Worm (Caenorhabditis elegans) whole organism, midembryonic: Measurements from ENCODE around the gene mca-3.

Experiments
- T22C8.4 ChIP-seq: fragments of 200-800 bp; sonication (Bioruptor generic); IDR thresholded peaks from 2 replicates; pipeline ENCODE4 v1.3.6; 2022; ENCODE audit warnings: missing genetic modification characterization, missing compliant biosample characterization
- cog-1 ChIP-seq: sonication (generic microtip); optimal IDR thresholded peaks from 2 replicates; lab custom pipeline; 2016; ENCODE audit warnings: missing genetic modification characterization, missing compliant biosample characterization
- flt-1 ChIP-seq: fragments of 200-800 bp; sonication (Bioruptor generic); IDR thresholded peaks from 2 replicates; pipeline ENCODE4 v1.3.6; 2022; ENCODE audit warnings: missing genetic modification characterization, missing compliant biosample characterization
- klf-2 ChIP-seq: fragments of 200-800 bp; sonication (Bioruptor generic); conservative IDR thresholded peaks from 2 replicates; pipeline ENCODE4 v1.3.6; 2022; ENCODE audit warnings: missing genetic modification reagents, missing genetic modification characterization, missing compliant biosample characterization
- med-1 ChIP-seq: sonication (generic microtip); optimal IDR thresholded peaks from 2 replicates; lab custom pipeline; 2017; ENCODE audit warnings: missing genetic modification characterization, mild to moderate bottlenecking, missing compliant biosample characterization, antibody characterized with exemption, missing genetic modification reagents; ENCODE audit not compliant: insufficient read depth
- ref-1 ChIP-seq: fragments of 200-800 bp; sonication (Bioruptor generic); conservative IDR thresholded peaks from 2 replicates; pipeline ENCODE4 v1.3.6; 2022; ENCODE audit warnings: missing genetic modification reagents, missing genetic modification characterization, missing compliant biosample characterization
- tab-1 ChIP-seq: fragments of 200-800 bp; sonication (Bioruptor generic); IDR thresholded peaks from 2 replicates; pipeline ENCODE4 v1.3.6; 2022; ENCODE audit warnings: missing genetic modification characterization, missing compliant biosample characterization
- ztf-23 ChIP-seq: fragments of 200-800 bp; sonication (Bioruptor generic); IDR thresholded peaks from 2 replicates; pipeline ENCODE4 v1.3.6; 2022; ENCODE audit warnings: missing genetic modification reagents, missing genetic modification characterization, missing compliant biosample characterization
- ztf-29 ChIP-seq: fragments of 200-800 bp; sonication (Bioruptor generic); IDR thresholded peaks from 2 replicates; pipeline ENCODE4 v1.3.6; 2022; ENCODE audit warnings: missing genetic modification reagents, missing genetic modification characterization, missing compliant biosample characterization

mca-3 gene

DNA sequence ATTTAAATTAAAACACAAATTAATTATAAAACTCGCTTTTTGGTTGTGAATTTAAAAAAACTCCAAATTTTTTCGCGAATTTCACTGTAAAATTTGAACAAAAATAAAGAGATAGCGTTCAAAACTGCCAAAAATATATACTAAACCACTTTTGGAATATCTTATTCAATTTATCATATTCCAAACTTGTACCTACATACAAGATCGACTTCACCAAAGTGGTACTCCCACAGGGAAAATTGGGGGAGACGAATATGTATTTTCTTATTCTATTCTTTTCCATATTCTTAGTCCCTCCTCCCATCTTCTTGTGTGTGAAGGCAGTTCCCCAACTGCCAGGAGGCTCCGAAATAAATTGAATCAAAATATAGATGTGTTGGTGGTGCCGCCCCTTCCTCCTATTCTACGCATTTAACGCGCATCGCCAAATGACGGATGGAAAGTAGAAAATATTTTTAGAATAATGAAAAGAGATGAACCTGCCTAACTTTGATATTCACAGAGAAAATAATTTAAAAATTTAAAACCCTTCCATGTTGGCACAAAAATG, 36.9 kb downstream of the mca-3 start:
- no peak for TF ChIP-seq T22C8.4 (GFP tag; lab: Robert Waterston, UW)
- TF ChIP-seq tab-1 (GFP tag; lab: Robert Waterston, UW) = no peak
- TF ChIP-seq ztf-29 = no peak
- no peak for TF ChIP-seq cog-1 (tag; lab: Kevin White, UChicago)
- no peak for TF ChIP-seq klf-2 (GFP tag; lab: Robert Waterston, UW)
- no peak for TF ChIP-seq flt-1 (GFP tag; lab: Robert Waterston, UW)
- TF ChIP-seq med-1 (GFP tag; lab: Kevin White, UChicago) = no peak

DNA sequence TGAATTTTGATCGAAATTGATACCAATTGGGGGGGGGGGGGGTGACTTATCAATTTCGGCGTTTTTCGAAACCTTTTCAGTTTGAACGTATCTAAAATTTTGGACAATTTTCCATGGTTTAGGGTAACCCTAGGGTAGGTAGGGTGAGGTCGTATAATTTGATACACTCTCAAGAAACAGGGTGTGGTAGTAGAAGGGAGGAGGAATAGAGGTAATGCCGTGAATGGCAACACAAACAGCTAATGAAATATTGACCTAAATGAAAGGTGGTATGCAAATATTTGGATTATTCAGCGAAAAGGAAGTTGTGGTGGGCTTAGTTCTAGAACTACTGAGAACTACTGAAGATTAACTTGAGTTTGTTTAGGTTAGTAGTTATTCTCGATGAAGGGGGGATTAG, 40.0 kb downstream of the mca-3 start:
- TF ChIP-seq T22C8.4 (GFP tag; lab: Robert Waterston, UW) (no peak), tab-1 (GFP tag; lab: Robert Waterston, UW) (no peak), ref-1 (GFP tag; lab: Robert Waterston, UW) (no peak), klf-2 (GFP tag; lab: Robert Waterston, UW) (no peak), cog-1 (tag; lab: Kevin White, UChicago) (no peak)

ce11 chrIV:3091112-3091511, 41.8 kb downstream of the mca-3 start:
- no peak for TF ChIP-seq tab-1 (GFP tag; lab: Robert Waterston, UW)

DNA sequence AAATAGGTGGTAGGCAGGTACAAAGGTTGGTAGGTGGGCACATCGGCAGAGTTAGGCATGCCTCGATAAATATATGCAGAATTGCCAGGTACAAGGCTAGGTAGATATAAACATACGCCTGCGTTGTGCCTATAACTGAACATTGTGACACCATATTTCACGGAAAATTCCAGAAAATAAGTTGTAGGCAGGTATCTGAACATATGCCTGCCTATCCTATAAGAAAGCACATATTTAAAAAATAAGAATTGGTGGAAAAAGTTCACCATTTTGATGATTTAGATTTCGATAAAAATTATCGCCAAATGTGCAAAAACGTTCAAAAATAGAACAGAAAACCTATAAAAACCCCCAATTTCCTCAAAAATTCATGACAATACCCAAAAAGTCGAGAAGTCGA, 43.3 kb downstream of the mca-3 start:
- no peak for TF ChIP-seq cog-1 (tag; lab: Kevin White, UChicago)
- TF ChIP-seq ztf-23 (GFP tag; lab: Robert Waterston, UW) = no peak
- TF ChIP-seq med-1 (GFP tag; lab: Kevin White, UChicago) = no peak
- TF ChIP-seq ref-1 (GFP tag; lab: Robert Waterston, UW) = no peak
- TF ChIP-seq flt-1 (GFP tag; lab: Robert Waterston, UW) = no peak
- no peak for TF ChIP-seq T22C8.4 (GFP tag; lab: Robert Waterston, UW)

DNA sequence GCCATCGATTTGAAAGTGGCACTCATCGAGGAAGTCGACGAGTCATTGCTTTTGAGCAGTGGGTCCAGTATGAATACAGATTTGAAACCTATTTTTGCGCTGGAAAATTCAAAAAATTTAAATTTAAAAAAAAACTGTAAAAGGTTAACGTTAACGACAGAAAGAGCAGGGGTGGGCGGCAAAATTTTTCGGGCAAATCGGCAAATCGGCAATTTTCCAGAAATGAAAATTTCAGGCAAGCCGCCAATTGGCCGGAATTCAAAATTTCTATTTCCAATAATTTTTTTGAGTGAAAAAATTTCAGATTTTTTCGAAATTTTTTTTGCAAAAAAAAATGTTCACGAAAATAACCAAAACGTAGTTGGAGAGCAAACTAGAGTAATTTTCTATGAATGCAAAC, 46.1 kb downstream of the mca-3 start, which contains the start of gene Y67D8C.9:
Gene Y67D8C.9 (minus strand): TSS at position 101 of the 400 bp plus-strand sequence.
- TF ChIP-seq ztf-23 (GFP tag; lab: Robert Waterston, UW) = no peak
- TF ChIP-seq cog-1 (tag; lab: Kevin White, UChicago) = no peak
- no peak for TF ChIP-seq ztf-29
- TF ChIP-seq ref-1 (GFP tag; lab: Robert Waterston, UW) = no peak
- no peak for TF ChIP-seq T22C8.4 (GFP tag; lab: Robert Waterston, UW)
- TF ChIP-seq tab-1 (GFP tag; lab: Robert Waterston, UW) = no peak

DNA sequence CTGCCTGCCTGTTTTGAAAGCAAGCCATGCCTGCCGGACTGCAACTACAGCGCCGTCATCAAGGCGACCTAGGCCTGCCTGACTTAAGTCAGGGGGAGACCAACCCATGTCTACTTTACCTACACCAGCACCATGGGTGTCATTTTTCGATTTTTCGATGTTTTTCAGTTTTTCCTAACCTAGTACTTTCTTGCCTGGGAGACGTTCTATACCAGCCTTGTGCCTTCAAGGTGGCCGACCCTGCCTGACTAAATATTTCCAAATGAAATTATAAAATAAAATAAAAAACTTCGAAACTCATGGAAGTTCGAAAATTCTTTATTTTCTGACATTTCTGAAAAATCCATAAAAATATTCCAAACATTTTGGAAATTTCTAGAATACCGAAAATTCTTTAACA, 56.1 kb downstream of the mca-3 start:
- no peak for TF ChIP-seq T22C8.4 (GFP tag; lab: Robert Waterston, UW)

DNA sequence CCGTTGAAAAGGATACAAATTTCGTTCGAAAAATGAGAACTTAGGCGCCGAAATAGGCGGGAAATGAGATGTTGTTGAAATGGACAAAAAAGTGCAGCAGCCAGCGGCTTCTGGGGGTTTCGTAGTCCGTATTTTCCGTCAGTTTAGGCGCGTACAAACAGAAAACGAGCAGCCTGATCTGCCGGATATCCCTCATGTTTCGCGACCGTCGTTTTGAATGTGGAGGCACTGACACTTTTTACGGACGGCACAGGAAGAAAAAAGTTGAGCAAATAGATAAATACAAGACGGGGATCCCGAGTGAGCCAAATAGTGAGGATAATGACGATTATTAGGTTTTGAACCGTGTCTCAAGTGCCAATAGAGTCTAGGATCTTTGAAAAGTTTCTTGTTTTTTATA, 56.7 kb downstream of the mca-3 start, which contains the start of gene Y67D8C.22:
Gene Y67D8C.22 (minus strand): TSS at position 101 of the 400 bp plus-strand sequence.
- TF ChIP-seq ref-1 (GFP tag; lab: Robert Waterston, UW) = no peak
- TF ChIP-seq med-1 (GFP tag; lab: Kevin White, UChicago) = no peak
- no peak for TF ChIP-seq tab-1 (GFP tag; lab: Robert Waterston, UW)
- no peak for TF ChIP-seq flt-1 (GFP tag; lab: Robert Waterston, UW)
- TF ChIP-seq ztf-23 (GFP tag; lab: Robert Waterston, UW) = no peak
- TF ChIP-seq cog-1 (tag; lab: Kevin White, UChicago) = no peak
- TF ChIP-seq T22C8.4 (GFP tag; lab: Robert Waterston, UW) = no peak
- TF ChIP-seq klf-2 (GFP tag; lab: Robert Waterston, UW) = no peak
- no peak for TF ChIP-seq ztf-29

- TF ChIP-seq T22C8.4 (GFP tag; lab: Robert Waterston, UW) (0 out of 2 replicates have a peak, but pooled peaks have one; percentile 15), flt-1 (GFP tag; lab: Robert Waterston, UW) (no peak)
These were observed 61.0 kb downstream of the mca-3 start, which contains the start of gene Y67D8C.2 for ce11 chrIV:3071997-3072396. Y67D8C.2 (plus strand) TSS chrIV:3072297.

DNA sequence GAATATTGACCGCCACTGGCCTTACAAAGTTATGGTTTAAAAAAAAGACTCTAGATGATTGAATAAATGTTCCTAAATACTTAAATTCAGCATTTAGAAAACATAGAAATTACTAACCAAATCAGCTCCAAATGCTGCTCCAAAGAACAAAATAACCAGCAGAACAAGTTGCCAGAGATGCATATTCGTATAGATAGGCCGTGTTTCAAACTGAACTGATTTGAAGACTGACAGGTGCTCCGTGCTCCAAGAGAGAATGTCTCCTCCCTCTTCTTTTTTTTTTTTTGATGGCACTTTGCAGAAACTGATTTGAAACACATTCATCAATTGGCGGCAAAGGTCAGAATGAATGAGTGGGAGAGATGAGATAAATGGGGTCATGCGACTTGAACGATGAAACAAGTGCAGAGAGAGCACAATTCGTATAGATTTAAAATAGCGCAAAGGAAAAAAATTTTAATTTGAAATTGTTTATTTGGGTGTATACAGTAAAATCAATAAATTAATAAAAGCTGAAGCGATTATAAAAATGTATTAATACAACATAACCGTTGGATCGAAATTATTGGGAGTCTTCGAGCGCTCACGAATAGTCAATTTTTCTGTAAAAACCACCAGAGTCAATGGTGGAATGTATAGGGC, 63.2 kb downstream of the mca-3 start, which contains the start of gene cpg-9:
Gene cpg-9 (minus strand): TSS at position 592 of the 642 bp plus-strand sequence.
- no peak for TF ChIP-seq med-1 (GFP tag; lab: Kevin White, UChicago)
- no peak for TF ChIP-seq flt-1 (GFP tag; lab: Robert Waterston, UW)
- no peak for TF ChIP-seq ref-1 (GFP tag; lab: Robert Waterston, UW)
- no peak for TF ChIP-seq tab-1 (GFP tag; lab: Robert Waterston, UW)
- no peak for TF ChIP-seq T22C8.4 (GFP tag; lab: Robert Waterston, UW)

ce11 chrIV:3066834-3067233, 66.1 kb downstream of the mca-3 start, which contains the start of gene Y67D8C.7:
Y67D8C.7 (minus strand) TSS chrIV:3066934.
- no peak for TF ChIP-seq ztf-29
- TF ChIP-seq tab-1 (GFP tag; lab: Robert Waterston, UW) = no peak
- TF ChIP-seq flt-1 (GFP tag; lab: Robert Waterston, UW) = no peak
- no peak for TF ChIP-seq klf-2 (GFP tag; lab: Robert Waterston, UW)
- TF ChIP-seq ref-1 (GFP tag; lab: Robert Waterston, UW) = no peak
- no peak for TF ChIP-seq med-1 (GFP tag; lab: Kevin White, UChicago)
- no peak for TF ChIP-seq T22C8.4 (GFP tag; lab: Robert Waterston, UW)
- no peak for TF ChIP-seq ztf-23 (GFP tag; lab: Robert Waterston, UW)
- no peak for TF ChIP-seq cog-1 (tag; lab: Kevin White, UChicago)
